Worm (Caenorhabditis elegans) whole organism, L2 larva: Measurements from ENCODE around the gene lhpp-1.

Experiments
- R02D3.7 ChIP-seq: fragments of 150-350 bp; optimal IDR thresholded peaks from 2 replicates; lab custom pipeline; 2014; ENCODE audit warnings: missing biosample characterization, missing genetic modification characterization
- ZK546.5 ChIP-seq: sonication (generic microtip); optimal IDR thresholded peaks from 2 replicates; lab custom pipeline; 2017; ENCODE audit warnings: missing biosample characterization, missing genetic modification characterization
- nhr-12 ChIP-seq: fragments of 150-350 bp; optimal IDR thresholded peaks from 2 replicates; lab custom pipeline; 2014; ENCODE audit warnings: missing biosample characterization, missing genetic modification characterization
- skn-1 ChIP-seq: sonication (generic microtip); optimal IDR thresholded peaks from 2 replicates; lab custom pipeline; 2017; ENCODE audit warnings: missing biosample characterization, missing genetic modification characterization
- ztf-11 ChIP-seq: sonication (generic microtip); optimal IDR thresholded peaks from 2 replicates; lab custom pipeline; 2017; ENCODE audit warnings: missing biosample characterization, missing genetic modification characterization

DNA sequence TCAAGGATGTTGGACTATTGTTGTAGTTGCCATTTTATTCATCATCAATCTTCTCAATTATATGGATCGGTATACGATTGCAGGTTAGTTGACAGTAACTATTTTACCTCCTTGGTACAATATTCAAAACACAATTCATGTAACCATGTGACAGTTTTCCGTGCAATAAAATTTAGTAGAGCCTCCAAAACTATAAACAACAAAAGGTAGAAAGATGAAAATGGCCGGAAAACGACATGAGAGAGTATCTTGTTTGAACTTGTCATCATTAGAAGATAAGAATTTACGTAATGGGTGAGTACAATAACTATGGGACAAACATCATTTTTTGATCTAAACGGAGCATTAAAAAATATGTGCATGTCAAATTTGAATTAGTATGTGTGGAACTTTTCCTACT, 3.5 kb upstream of the lhpp-1 start:
- TF ChIP-seq ztf-11 (tag; lab: Kevin White, UChicago) (no peak), skn-1 (tag; lab: Kevin White, UChicago) (no peak), R02D3.7 (no peak), ZK546.5 (tag; lab: Kevin White, UChicago) (no peak), nhr-12 (tag; lab: Kevin White, UChicago) (no peak)
